Worm (Caenorhabditis elegans): Measurements from ENCODE around the gene W07G4.5.

ce11 chrV:13085917-13086552, 38.3 kb downstream of the W07G4.5 start:
- no peak for TF ChIP-seq snpc-4 (GFP tag; optimal IDR thresholded peaks at IDR 0.05)
- peak in 2 of 4 experiments; percentile 27 to 56 for TF ChIP-seq snpc-4 (tag; optimal IDR thresholded peaks at IDR 0.05)
- TF ChIP-seq rec-8 (tag; optimal IDR thresholded peaks at IDR 0.05): no peak
- no peak for TF ChIP-seq dpl-1 (GFP tag; optimal IDR thresholded peaks at IDR 0.05)
- TF ChIP-seq attf-6 (GFP tag; IDR thresholded peaks at IDR 0.05): no peak
- TF ChIP-seq Y95B8A.8 (GFP tag; IDR thresholded peaks at IDR 0.05): no peak
- no peak for TF ChIP-seq ztf-28 (GFP tag; IDR thresholded peaks at IDR 0.05)
- TF ChIP-seq repo-1 (tag; optimal IDR thresholded peaks at IDR 0.05): no peak
- peak; percentile 80 for TF ChIP-seq K12H6.12 (tag; optimal IDR thresholded peaks at IDR 0.05)
- no peak for TF ChIP-seq lag-1 (GFP tag; IDR thresholded peaks at IDR 0.05)
